Worm (Caenorhabditis elegans) whole organism, early embryonic: ENCODE measurements around the gene tpan-1.

Experiments used
- aly-1 ChIP-seq: sonication (generic microtip); optimal IDR thresholded peaks from 2 replicates; lab custom pipeline; 2016; ENCODE audit warnings: missing genetic modification characterization, missing compliant biosample characterization
- ama-1 ChIP-seq: fragments of 150-350 bp; optimal IDR thresholded peaks from 2 replicates; lab custom pipeline; 2014
- hnd-1 ChIP-seq: sonication (generic microtip); optimal IDR thresholded peaks from 2 replicates; lab custom pipeline; 2016; ENCODE audit warnings: missing genetic modification characterization, missing compliant biosample characterization
- tra-4 ChIP-seq: sonication (generic microtip); optimal IDR thresholded peaks from 2 replicates; lab custom pipeline; 2017; ENCODE audit warnings: missing genetic modification characterization, missing compliant biosample characterization

- TF ChIP-seq aly-1 = no peak
- TF ChIP-seq ama-1 = no peak
- no peak for TF ChIP-seq tra-4 (tag; lab: Kevin White, UChicago)
- TF ChIP-seq hnd-1 (tag; lab: Kevin White, UChicago) = no peak
These were observed 4.5 kb downstream of the tpan-1 start for ce11 chrV:20793761-20794160.
